Worm (Caenorhabditis elegans) whole organism, midembryonic: ENCODE measurements around the gene fbxa-218.

Experiments
- T22C8.4 ChIP-seq: fragments of 200-800 bp; sonication (Bioruptor generic); IDR thresholded peaks from 2 replicates; pipeline ENCODE4 v1.3.6; 2022; ENCODE audit warnings: missing genetic modification characterization, missing compliant biosample characterization
- cog-1 ChIP-seq: sonication (generic microtip); optimal IDR thresholded peaks from 2 replicates; lab custom pipeline; 2016; ENCODE audit warnings: missing genetic modification characterization, missing compliant biosample characterization
- flt-1 ChIP-seq: fragments of 200-800 bp; sonication (Bioruptor generic); IDR thresholded peaks from 2 replicates; pipeline ENCODE4 v1.3.6; 2022; ENCODE audit warnings: missing genetic modification characterization, missing compliant biosample characterization
- med-1 ChIP-seq: sonication (generic microtip); optimal IDR thresholded peaks from 2 replicates; lab custom pipeline; 2017; ENCODE audit warnings: missing genetic modification characterization, mild to moderate bottlenecking, missing compliant biosample characterization, antibody characterized with exemption, missing genetic modification reagents; ENCODE audit not compliant: insufficient read depth
- ztf-23 ChIP-seq: fragments of 200-800 bp; sonication (Bioruptor generic); IDR thresholded peaks from 2 replicates; pipeline ENCODE4 v1.3.6; 2022; ENCODE audit warnings: missing genetic modification reagents, missing genetic modification characterization, missing compliant biosample characterization

DNA sequence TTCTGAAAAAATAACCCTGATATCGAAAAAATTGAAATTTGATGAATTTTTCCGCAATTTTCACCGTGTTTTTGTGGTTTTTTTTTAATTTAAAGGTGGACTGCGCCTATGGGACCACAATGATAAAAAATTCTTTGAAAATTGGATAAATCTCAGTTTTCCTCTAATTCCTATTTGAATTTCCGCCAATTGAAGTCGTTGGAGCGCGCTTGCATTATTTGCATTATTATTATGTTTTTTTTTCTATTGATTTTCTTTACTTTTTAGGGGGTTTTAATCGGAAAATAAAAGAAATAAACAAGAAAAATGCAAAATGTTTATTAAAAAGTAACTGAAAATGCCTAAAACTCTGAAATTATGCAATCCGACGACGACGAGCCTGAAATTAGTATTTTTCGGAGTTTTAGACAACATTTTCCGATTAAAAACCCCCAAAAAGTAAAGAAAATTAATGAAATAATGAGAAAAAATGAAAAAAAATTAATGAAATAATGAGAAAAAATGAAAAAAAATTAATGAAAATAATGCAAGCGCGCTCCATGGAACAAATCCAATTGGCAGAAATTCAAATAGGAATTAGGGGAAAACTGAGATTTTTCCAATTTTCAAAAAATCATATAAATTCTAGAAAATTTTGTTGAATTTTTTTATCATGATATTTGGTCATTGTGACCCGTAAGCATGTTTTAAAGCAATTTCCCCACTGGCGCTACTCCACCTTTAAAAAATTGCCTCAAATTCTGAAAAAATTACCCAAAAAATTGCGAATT is 19.5 kb downstream of the fbxa-218 start:
- no peak for TF ChIP-seq med-1
- no peak for TF ChIP-seq flt-1
- TF ChIP-seq T22C8.4 = no peak
- TF ChIP-seq cog-1 = no peak
- TF ChIP-seq ztf-23 (GFP tag; lab: Robert Waterston, UW) = no peak
